Fruit fly (Drosophila melanogaster) S2 (cell line): ENCODE measurements around the gene sordd1.

Source experiments
- CG8478 ChIP-seq: fragments of >200 bp; optimal IDR thresholded peaks from 2 replicates; lab custom pipeline; 2018
- CTCF ChIP-seq, 2 experiments: fragments of >200 bp; optimal IDR thresholded peaks; 2 replicates each; lab custom pipeline; 2018

DNA sequence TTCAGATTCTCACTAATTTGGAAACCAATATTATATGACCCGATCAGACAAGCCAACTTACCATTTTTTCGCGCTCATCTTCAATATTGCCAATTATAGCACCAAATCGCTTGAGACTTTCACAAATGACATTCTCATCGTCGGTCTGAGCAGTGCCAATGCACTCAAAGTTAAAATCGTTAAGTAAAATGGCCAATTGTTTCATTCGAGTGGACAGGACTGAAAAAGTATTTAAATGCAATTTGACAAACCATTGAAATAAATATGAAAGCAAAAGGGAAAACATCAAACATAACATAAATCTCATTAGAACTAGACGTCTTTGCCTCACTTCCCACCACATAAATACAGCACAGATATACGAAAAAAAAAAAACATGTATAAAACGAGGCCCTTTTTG lies 39.8 kb downstream of the sordd1 start, which contains the start of gene CG8260:
- TF ChIP-seq CTCF (optimal IDR thresholded peaks at IDR 0.05; lab: Kevin White, UChicago) (no peak), CG8478 (no peak)
